Fruit fly (Drosophila melanogaster) Kc167 (cell line): ENCODE data around the gene Pten.

Source experiments
- Myc ChIP-seq: fragments of >200 bp; optimal IDR thresholded peaks from 2 replicates; lab custom pipeline; 2017; ENCODE audit warnings: missing external identifiers
- Sin3A ChIP-seq: fragments of >200 bp; optimal IDR thresholded peaks from 2 replicates; lab custom pipeline; 2018; ENCODE audit warnings: missing external identifiers
- h ChIP-seq: fragments of >200 bp; optimal IDR thresholded peaks from 3 replicates; lab custom pipeline; 2018; ENCODE audit warnings: missing external identifiers
- insv ChIP-seq: fragments of >200 bp; optimal IDR thresholded peaks from 3 replicates; lab custom pipeline; 2018; ENCODE audit warnings: missing external identifiers
- psq ChIP-seq: fragments of >200 bp; optimal IDR thresholded peaks from 2 replicates; lab custom pipeline; 2017; ENCODE audit warnings: missing external identifiers
- ttk ChIP-seq: sonication (Bioruptor generic); optimal IDR thresholded peaks from 2 replicates; lab custom pipeline; 2017; ENCODE audit warnings: missing external identifiers

The Pten gene

DNA sequence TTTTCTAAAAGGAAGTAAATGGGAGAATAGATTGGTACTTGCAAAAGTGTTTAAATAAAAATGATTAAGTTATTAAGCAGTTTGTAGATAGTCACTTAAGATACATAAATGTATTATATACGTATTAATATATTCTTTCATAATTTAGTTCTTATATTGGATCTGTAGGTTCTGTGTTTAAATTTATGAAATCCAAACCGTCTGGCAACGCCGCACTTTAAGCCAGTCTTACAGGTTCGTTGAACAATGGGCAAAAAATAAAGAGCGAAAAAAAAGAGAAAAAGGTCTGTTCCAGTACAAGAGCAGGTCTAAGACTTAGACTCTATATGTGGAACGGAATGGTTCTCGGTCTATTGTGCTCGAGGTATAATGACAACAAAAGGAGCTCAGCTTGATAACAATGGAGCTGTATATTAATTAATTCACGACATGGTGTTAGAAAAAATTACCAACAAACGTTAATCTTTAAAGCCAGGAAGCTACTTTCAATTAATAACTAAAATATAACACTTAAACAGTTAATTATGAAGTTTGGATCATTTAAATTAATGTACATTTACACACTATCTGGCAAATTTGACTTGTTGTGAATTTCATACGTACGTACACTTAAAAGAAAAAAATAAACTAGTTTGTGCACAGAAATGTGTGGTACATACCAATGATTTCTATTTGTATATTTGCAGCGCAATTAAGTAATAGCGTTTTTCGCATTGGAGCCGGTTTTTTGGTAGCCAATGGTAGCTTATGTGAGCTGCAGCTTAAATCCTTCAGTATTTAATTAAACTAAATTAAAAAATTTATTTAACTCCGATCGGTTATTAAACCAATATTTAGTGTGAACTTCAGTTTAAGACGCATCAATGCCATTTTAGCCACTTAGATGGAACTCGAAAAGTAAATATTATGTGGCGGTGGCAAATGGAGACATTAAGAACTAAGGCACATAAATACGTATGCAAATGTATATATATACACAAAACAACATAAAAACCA lies 51.8 kb downstream of the Pten start, which contains the start of gene CG5731:
TSS of gene CG5731 (minus strand) at position 946 of the 996 bp plus-strand sequence.
- TF ChIP-seq Sin3A (lab: Kevin White, UChicago) (no peak), ttk (no peak), Myc (lab: Kevin White, UChicago) (no peak), psq (lab: Kevin White, UChicago) (no peak), h (lab: Kevin White, UChicago) (no peak), insv (lab: Kevin White, UChicago) (no peak)

dm6 chr2L:10206633-10207162 lies 54.2 kb downstream of the Pten start, which contains the start of gene Snx17:
Gene Snx17 (minus strand): TSS chr2L:10206961.
- TF ChIP-seq Sin3A (lab: Kevin White, UChicago), result no peak
- no peak for TF ChIP-seq Myc (lab: Kevin White, UChicago)
- TF ChIP-seq insv (lab: Kevin White, UChicago), result no peak
- TF ChIP-seq ttk, result no peak
- TF ChIP-seq h (lab: Kevin White, UChicago), result no peak
- TF ChIP-seq psq (lab: Kevin White, UChicago), result no peak
